Worm (Caenorhabditis elegans): ENCODE measurements around the gene str-3.

ce11 chrIV:11094974-11095373 lies 5.2 kb downstream of the str-3 start, which contains the start of gene M7.8:
- TF ChIP-seq klf-2 (GFP tag; conservative IDR thresholded peaks at IDR 0.05): no peak
- no peak for TF ChIP-seq med-1 (GFP tag; optimal IDR thresholded peaks at IDR 0.05; ENCODE audit: insufficient read depth)
